Fruit fly (Drosophila melanogaster): Measurements from ENCODE around the gene CG31465.

dm6 chr3R:21839636-21840035, 41.0 kb upstream of the CG31465 start:
- TF ChIP-seq Dll (optimal IDR thresholded peaks at IDR 0.05), result no peak
- TF ChIP-seq pan (optimal IDR thresholded peaks at IDR 0.05), result no peak
- no peak for TF ChIP-seq CG8478 (optimal IDR thresholded peaks at IDR 0.05)
- no peak for TF ChIP-seq usp (GFP tag; optimal IDR thresholded peaks at IDR 0.05)
- no peak for TF ChIP-seq EcR (GFP tag; optimal IDR thresholded peaks at IDR 0.05)
- TF ChIP-seq psq (optimal IDR thresholded peaks at IDR 0.05), result no peak
